Worm (Caenorhabditis elegans): ENCODE results near the gene pph-6.

pph-6 gene

ce11 chrIII:3461403-3461802 lies at the start of gene pph-6:
TSS of gene pph-6 (plus strand) at chrIII:3461703.
- TF ChIP-seq hsf-1 (GFP tag; IDR thresholded peaks at IDR 0.05) (no peak), K11D2.4 (GFP tag; IDR thresholded peaks at IDR 0.05) (no peak)

DNA sequence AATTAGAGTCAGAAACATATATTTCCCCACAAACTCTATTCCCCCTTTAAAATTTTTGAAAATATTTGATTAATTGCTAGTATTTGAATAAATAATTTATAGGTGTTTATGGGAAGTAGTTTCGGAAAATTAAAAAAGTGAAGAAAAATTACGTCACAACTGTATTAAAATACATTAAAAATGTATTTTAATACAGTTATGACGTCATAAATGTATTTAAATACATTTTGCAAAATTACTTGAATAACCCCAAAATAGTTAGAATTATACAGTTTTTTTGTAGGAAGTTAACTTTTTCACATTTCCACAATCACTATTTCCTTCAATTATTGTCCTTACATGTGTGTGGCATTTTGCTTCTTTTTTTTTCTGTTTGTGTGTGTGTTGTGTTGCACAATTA lies 48.1 kb upstream of the pph-6 start:
- TF ChIP-seq C17E4.6 (GFP tag; IDR thresholded peaks at IDR 0.05) = no peak
- no peak for TF ChIP-seq ceh-100 (GFP tag; IDR thresholded peaks at IDR 0.05)
- no peak for TF ChIP-seq ceh-40 (GFP tag; IDR thresholded peaks at IDR 0.05)
- TF ChIP-seq ceh-91 (GFP tag; IDR thresholded peaks at IDR 0.05) = no peak
- no peak for TF ChIP-seq Y95B8A.8 (GFP tag; IDR thresholded peaks at IDR 0.05)
- TF ChIP-seq Y53F4B.3 (GFP tag; IDR thresholded peaks at IDR 0.05) = no peak
- TF ChIP-seq attf-5 (GFP tag; optimal IDR thresholded peaks at IDR 0.05) = no peak
- no peak for TF ChIP-seq Y79H2A.3 (GFP tag; conservative IDR thresholded peaks at IDR 0.05)
- TF ChIP-seq hsf-1 (GFP tag; IDR thresholded peaks at IDR 0.05) = no peak
- no peak for TF ChIP-seq madf-6 (GFP tag; IDR thresholded peaks at IDR 0.05)
- TF ChIP-seq F52B5.7 (tag; optimal IDR thresholded peaks at IDR 0.05) = no peak
- TF ChIP-seq D2030.7 (GFP tag; IDR thresholded peaks at IDR 0.05) = no peak
- TF ChIP-seq hmg-1.2 (GFP tag; IDR thresholded peaks at IDR 0.05) = no peak

- no peak for TF ChIP-seq madf-10 (tag; optimal IDR thresholded peaks at IDR 0.05)
- no peak for TF ChIP-seq gei-17 (GFP tag; optimal IDR thresholded peaks at IDR 0.05)
- TF ChIP-seq ZK185.1 (tag; optimal IDR thresholded peaks at IDR 0.05; ENCODE audit: poor library complexity, severe bottlenecking) = no peak
- no peak for TF ChIP-seq nhr-90 (tag; optimal IDR thresholded peaks at IDR 0.05)
- no peak for TF ChIP-seq nfyb-1 (GFP tag; IDR thresholded peaks at IDR 0.05)
- TF ChIP-seq mel-28 (tag; optimal IDR thresholded peaks at IDR 0.05; ENCODE audit: borderline replicate concordance) = no peak
- TF ChIP-seq F10E7.11 (tag; optimal IDR thresholded peaks at IDR 0.05) = no peak
Observed at ce11 chrIII:3414412-3414811, 47.1 kb upstream of the pph-6 start.

- TF ChIP-seq nfyb-1 (GFP tag; IDR thresholded peaks at IDR 0.05) (peak; percentile 74), ztf-26 (tag; optimal IDR thresholded peaks at IDR 0.05) (no peak), sea-2 (GFP tag; IDR thresholded peaks at IDR 0.05) (no peak), F52B5.7 (tag; optimal IDR thresholded peaks at IDR 0.05) (no peak)
Observed at ce11 chrIII:3417453-3417852, 44.0 kb upstream of the pph-6 start.

DNA sequence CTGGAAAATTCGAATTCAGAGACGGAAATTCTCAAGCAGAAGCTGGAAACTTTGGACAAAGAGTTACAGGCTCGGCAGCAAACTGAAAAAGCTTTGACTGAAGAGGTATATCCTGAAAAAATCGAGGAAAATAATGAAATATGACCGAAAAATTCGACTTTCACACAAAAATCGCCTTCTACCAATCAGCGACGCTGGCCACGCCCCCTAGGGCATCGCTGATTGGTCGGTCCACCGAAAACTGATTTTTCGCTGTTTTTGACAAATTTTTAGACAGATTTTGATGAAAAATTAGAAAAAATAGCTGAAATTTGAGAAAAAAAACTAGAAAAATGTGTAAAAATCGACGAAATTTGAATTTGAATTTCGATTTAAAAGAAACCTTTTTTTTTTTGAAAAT lies 42.6 kb upstream of the pph-6 start:
- TF ChIP-seq nfyb-1 (GFP tag; IDR thresholded peaks at IDR 0.05) = peak; percentile 80
- no peak for TF ChIP-seq ama-1 (optimal IDR thresholded peaks at IDR 0.05)
- TF ChIP-seq ama-1 (GFP tag; optimal IDR thresholded peaks at IDR 0.05) = no peak

- TF ChIP-seq K11D2.4 (GFP tag; IDR thresholded peaks at IDR 0.05) (no peak), madf-6 (GFP tag; IDR thresholded peaks at IDR 0.05) (no peak), K12H6.12 (tag; optimal IDR thresholded peaks at IDR 0.05) (no peak), nfya-2 (GFP tag; IDR thresholded peaks at IDR 0.05) (no peak), lsy-27 (tag; optimal IDR thresholded peaks at IDR 0.05; ENCODE audit: borderline replicate concordance, insufficient read depth) (no peak), fkh-3 (tag; optimal IDR thresholded peaks at IDR 0.05) (no peak), F33H1.4 (GFP tag; IDR thresholded peaks at IDR 0.05) (no peak), sea-2 (GFP tag; IDR thresholded peaks at IDR 0.05) (no peak), attf-3 (GFP tag; conservative IDR thresholded peaks at IDR 0.05) (no peak), rcor-1 (GFP tag; IDR thresholded peaks at IDR 0.05) (no peak), B0336.3 (GFP tag; IDR thresholded peaks at IDR 0.05) (no peak), ztf-6 (GFP tag; IDR thresholded peaks at IDR 0.05) (no peak), F57A8.1 (GFP tag; optimal IDR thresholded peaks at IDR 0.05) (no peak), nhr-179 (tag; optimal IDR thresholded peaks at IDR 0.05) (no peak)
Observed at ce11 chrIII:3423924-3424323, 37.6 kb upstream of the pph-6 start.

Measured in whole organism, young adult.